Worm (Caenorhabditis elegans): ENCODE results near the gene Y73C8C.3.

The Y73C8C.3 gene

ce11 chrV:3124912-3125311 is 9.8 kb downstream of the Y73C8C.3 start, which contains the start of gene Y73C8C.12:
TSS of gene Y73C8C.12 (plus strand) at chrV:3125212.
- TF ChIP-seq elt-3 (tag; optimal IDR thresholded peaks at IDR 0.05) (no peak), ceh-90 (tag; optimal IDR thresholded peaks at IDR 0.05) (no peak), dpl-1 (GFP tag; optimal IDR thresholded peaks at IDR 0.05) (no peak), C04F5.9 (tag; optimal IDR thresholded peaks at IDR 0.05) (no peak), F16B12.6 (tag; optimal IDR thresholded peaks at IDR 0.05) (no peak), snpc-4 (tag; optimal IDR thresholded peaks at IDR 0.05) (no peak), pag-3 (tag; optimal IDR thresholded peaks at IDR 0.05; ENCODE audit: borderline replicate concordance, insufficient read depth) (no peak), nhr-237 (tag; optimal IDR thresholded peaks at IDR 0.05) (no peak), fos-1 (tag; optimal IDR thresholded peaks at IDR 0.05) (no peak), hlh-17 (GFP tag; optimal IDR thresholded peaks at IDR 0.05; ENCODE audit: borderline replicate concordance) (no peak)

- peak in 1 of 2 experiments; percentile 16 for TF ChIP-seq lin-35 (GFP tag; optimal IDR thresholded peaks at IDR 0.05)
- no peak for TF ChIP-seq unc-30 (tag; optimal IDR thresholded peaks at IDR 0.05)
- TF ChIP-seq C04F5.9 (tag; optimal IDR thresholded peaks at IDR 0.05): no peak
- TF ChIP-seq nhr-20 (tag; optimal IDR thresholded peaks at IDR 0.05): peak; percentile 28
- TF ChIP-seq nhr-19 (GFP tag; conservative IDR thresholded peaks at IDR 0.05): no peak
- TF ChIP-seq dpl-1 (GFP tag; optimal IDR thresholded peaks at IDR 0.05): no peak
Measured at ce11 chrV:3127670-3128069, 12.6 kb downstream of the Y73C8C.3 start, which contains the start of gene Y73C8C.10. TSS of gene Y73C8C.10 (minus strand) at chrV:3127770.

- TF ChIP-seq fos-1 (tag; optimal IDR thresholded peaks at IDR 0.05) (no peak), nhr-90 (tag; optimal IDR thresholded peaks at IDR 0.05; ENCODE audit: poor library complexity) (no peak), efl-3 (GFP tag; optimal IDR thresholded peaks at IDR 0.05) (no peak), nhr-84 (tag; optimal IDR thresholded peaks at IDR 0.05) (no peak), elt-2 (tag; optimal IDR thresholded peaks at IDR 0.05) (no peak), hpl-2 (GFP tag; optimal IDR thresholded peaks at IDR 0.05) (no peak), fkh-8 (tag; optimal IDR thresholded peaks at IDR 0.05) (no peak), lin-35 (GFP tag; optimal IDR thresholded peaks at IDR 0.05) (no peak), mdl-1 (tag; optimal IDR thresholded peaks at IDR 0.05) (no peak), ama-1 (optimal IDR thresholded peaks at IDR 0.05) (no peak), fkh-10 (GFP tag; optimal IDR thresholded peaks at IDR 0.05) (no peak), elt-3 (tag; optimal IDR thresholded peaks at IDR 0.05) (no peak), snpc-4 (tag; optimal IDR thresholded peaks at IDR 0.05) (no peak), aha-1 (tag; optimal IDR thresholded peaks at IDR 0.05) (no peak), nhr-12 (tag; optimal IDR thresholded peaks at IDR 0.05) (no peak)
Measured at ce11 chrV:3128803-3129202, 13.7 kb downstream of the Y73C8C.3 start, which contains the start of gene tat-6. TSS of gene tat-6 (plus strand) at chrV:3129103.

- TF ChIP-seq swsn-7 (tag; optimal IDR thresholded peaks at IDR 0.05) (no peak), ceh-8 (GFP tag; optimal IDR thresholded peaks at IDR 0.05) (peak; percentile 45)
Measured at ce11 chrV:3132116-3132515, 17.0 kb downstream of the Y73C8C.3 start.

ce11 chrV:3133293-3133755 is 18.3 kb downstream of the Y73C8C.3 start, which contains the start of gene F02C9.2:
TSS of gene F02C9.2 (plus strand) at chrV:3133705.
- TF ChIP-seq nhr-28 (tag; optimal IDR thresholded peaks at IDR 0.05) (no peak), nhr-47 (tag; optimal IDR thresholded peaks at IDR 0.05) (no peak), lin-39 (tag; optimal IDR thresholded peaks at IDR 0.05) (no peak), unc-62 (GFP tag; optimal IDR thresholded peaks at IDR 0.05) (no peak), skn-1 (tag; optimal IDR thresholded peaks at IDR 0.05) (no peak), nhr-12 (tag; optimal IDR thresholded peaks at IDR 0.05) (no peak), pax-3 (tag; optimal IDR thresholded peaks at IDR 0.05) (no peak), elt-2 (tag; optimal IDR thresholded peaks at IDR 0.05) (no peak), nhr-71 (tag; optimal IDR thresholded peaks at IDR 0.05) (no peak), egl-13 (tag; optimal IDR thresholded peaks at IDR 0.05) (no peak), snpc-4 (tag; optimal IDR thresholded peaks at IDR 0.05) (no peak)
